Fruit fly (Drosophila melanogaster) whole organism, pupa: Measurements from ENCODE around the gene CG32437.

Experiments used
- CG12605 ChIP-seq: fragments of 200-800 bp; sonication (Bioruptor generic); IDR thresholded peaks from 2 replicates; pipeline ENCODE4 v1.3.6; 2022; ENCODE audit warnings: missing biosample characterization, missing genetic modification characterization
- CG13204 ChIP-seq: fragments of 200-800 bp; sonication (Bioruptor generic); optimal IDR thresholded peaks from 2 replicates; lab custom pipeline; 2018; ENCODE audit warnings: missing biosample characterization, mild to moderate bottlenecking, missing genetic modification characterization, moderate library complexity
- CG17806 ChIP-seq: fragments of 200-800 bp; sonication (Bioruptor generic); optimal IDR thresholded peaks from 2 replicates; lab custom pipeline; 2018; ENCODE audit warnings: missing biosample characterization, mild to moderate bottlenecking, missing genetic modification characterization, moderate library complexity
- CG9948 ChIP-seq: fragments of 200-800 bp; sonication (Bioruptor generic); optimal IDR thresholded peaks from 2 replicates; lab custom pipeline; 2018; ENCODE audit warnings: missing biosample characterization, mild to moderate bottlenecking, missing genetic modification characterization, moderate library complexity
- D1 ChIP-seq: fragments of 200-800 bp; sonication (Bioruptor generic); optimal IDR thresholded peaks from 2 replicates; lab custom pipeline; 2018; ENCODE audit warnings: missing biosample characterization, mild to moderate bottlenecking, missing genetic modification characterization, moderate library complexity
- Pif1A ChIP-seq: fragments of 200-800 bp; sonication (Bioruptor generic); optimal IDR thresholded peaks from 3 replicates; lab custom pipeline; 2016; ENCODE audit warnings: missing biosample characterization, missing genetic modification characterization
- Pif1B ChIP-seq: fragments of 200-800 bp; sonication (Bioruptor generic); optimal IDR thresholded peaks from 3 replicates; lab custom pipeline; 2016; ENCODE audit warnings: missing biosample characterization, missing genetic modification characterization
- gl ChIP-seq: fragments of 200-800 bp; sonication (Bioruptor generic); optimal IDR thresholded peaks from 2 replicates; lab custom pipeline; 2018; ENCODE audit warnings: missing biosample characterization, mild to moderate bottlenecking, missing genetic modification characterization
- rn ChIP-seq: fragments of 200-800 bp; sonication (Bioruptor generic); IDR thresholded peaks from 2 replicates; pipeline ENCODE4 v1.3.6; 2022; ENCODE audit warnings: missing biosample characterization, missing genetic modification characterization

- TF ChIP-seq CG17806: no peak
- no peak for TF ChIP-seq Pif1A (GFP tag; lab: Kevin White, UChicago)
- TF ChIP-seq D1 (tag; lab: Kevin White, UChicago): no peak
- no peak for TF ChIP-seq rn (GFP tag; lab: Robert Waterston, UW)
- TF ChIP-seq CG12605 (GFP tag; lab: Robert Waterston, UW): no peak
- no peak for TF ChIP-seq CG9948 (tag; lab: Kevin White, UChicago)
- no peak for TF ChIP-seq gl (tag; lab: Kevin White, UChicago)
- no peak for TF ChIP-seq CG13204 (GFP tag; lab: Kevin White, UChicago)
- no peak for TF ChIP-seq Pif1B (GFP tag; lab: Kevin White, UChicago)
Measured at dm6 chr3L:21398156-21398555, 40.7 kb downstream of the CG32437 start.
